Worm (Caenorhabditis elegans) whole organism, early embryonic: Measurements from ENCODE around the gene trk-1.

Source experiments
- F13C5.2 ChIP-seq: sonication (generic microtip); optimal IDR thresholded peaks from 2 replicates; lab custom pipeline; 2017; ENCODE audit warnings: mild to moderate bottlenecking, missing genetic modification characterization, inconsistent platforms, missing compliant biosample characterization
- aly-1 ChIP-seq: sonication (generic microtip); optimal IDR thresholded peaks from 2 replicates; lab custom pipeline; 2016; ENCODE audit warnings: missing genetic modification characterization, missing compliant biosample characterization
- ama-1 ChIP-seq: fragments of 150-350 bp; optimal IDR thresholded peaks from 2 replicates; lab custom pipeline; 2014
- ceh-13 ChIP-seq: fragments of 200-800 bp; sonication (Bioruptor generic); optimal IDR thresholded peaks from 2 replicates; lab custom pipeline; 2018; ENCODE audit warnings: mild to moderate bottlenecking, missing genetic modification characterization, missing compliant biosample characterization
- ceh-36 ChIP-seq: sonication (generic microtip); optimal IDR thresholded peaks from 2 replicates; lab custom pipeline; 2016; ENCODE audit warnings: missing genetic modification characterization, inconsistent platforms, missing compliant biosample characterization
- flt-1 ChIP-seq: fragments of 200-800 bp; sonication (Bioruptor generic); IDR thresholded peaks from 2 replicates; pipeline ENCODE4 v1.3.6; 2022; ENCODE audit warnings: missing genetic modification characterization, missing compliant biosample characterization
- hmbx-1 ChIP-seq: sonication (generic microtip); optimal IDR thresholded peaks from 2 replicates; lab custom pipeline; 2016; ENCODE audit warnings: mild to moderate bottlenecking, missing genetic modification characterization, missing compliant biosample characterization
- hmg-4 ChIP-seq: fragments of 200-800 bp; sonication (Bioruptor generic); optimal IDR thresholded peaks from 2 replicates; lab custom pipeline; 2018; ENCODE audit warnings: mild to moderate bottlenecking, missing genetic modification characterization, missing compliant biosample characterization
- pes-1 ChIP-seq: fragments of 200-800 bp; sonication (Bioruptor generic); IDR thresholded peaks from 2 replicates; pipeline ENCODE4 v1.3.6; 2022; ENCODE audit warnings: missing genetic modification reagents, missing genetic modification characterization, missing compliant biosample characterization
- scrt-1 ChIP-seq: fragments of 200-800 bp; sonication (Bioruptor generic); IDR thresholded peaks from 2 replicates; pipeline ENCODE4 v1.3.6; 2022; ENCODE audit warnings: missing genetic modification characterization, missing compliant biosample characterization
- sea-1 ChIP-seq: fragments of 200-800 bp; sonication (Bioruptor generic); conservative IDR thresholded peaks from 2 replicates; pipeline ENCODE4 v1.3.6; 2022; ENCODE audit warnings: missing genetic modification characterization, missing compliant biosample characterization
- tbx-11 ChIP-seq: fragments of 200-800 bp; sonication (Bioruptor generic); IDR thresholded peaks from 2 replicates; pipeline ENCODE4 v1.3.6; 2022; ENCODE audit warnings: missing genetic modification characterization, missing compliant biosample characterization
- tbx-37 ChIP-seq: fragments of 200-800 bp; sonication (Bioruptor generic); conservative IDR thresholded peaks from 2 replicates; pipeline ENCODE4 v1.3.6; 2022; ENCODE audit warnings: missing genetic modification reagents, missing genetic modification characterization, missing compliant biosample characterization
- tra-4 ChIP-seq: sonication (generic microtip); optimal IDR thresholded peaks from 2 replicates; lab custom pipeline; 2017; ENCODE audit warnings: missing genetic modification characterization, missing compliant biosample characterization

DNA sequence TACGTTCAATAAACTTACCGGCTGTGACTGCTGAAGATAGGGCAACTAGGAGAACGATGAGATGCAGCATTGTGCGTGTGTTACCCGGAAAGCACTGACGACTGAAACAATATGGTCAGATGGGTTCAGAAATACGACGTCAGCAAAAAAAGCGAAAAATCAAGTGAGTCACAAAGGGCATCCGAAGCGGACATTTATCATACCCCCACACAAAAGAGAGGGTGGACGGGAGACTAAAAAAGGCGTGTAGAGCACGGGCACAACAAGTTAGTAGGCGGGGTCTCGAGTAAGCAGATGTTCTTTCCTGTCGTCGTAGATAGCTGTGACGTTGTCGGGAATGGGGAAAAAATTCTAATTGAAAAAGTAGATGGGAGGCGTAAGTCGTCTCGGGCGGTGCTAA lies 31.5 kb downstream of the trk-1 start, which contains the start of gene nlp-14:
- TF ChIP-seq flt-1 (GFP tag; lab: Robert Waterston, UW) (no peak), aly-1 (tag; lab: Kevin White, UChicago) (no peak), ama-1 (no peak), F13C5.2 (tag; lab: Kevin White, UChicago) (no peak), ceh-13 (GFP tag; lab: Kevin White, UChicago) (no peak), scrt-1 (GFP tag; lab: Robert Waterston, UW) (no peak), tbx-37 (GFP tag; lab: Robert Waterston, UW) (no peak), tbx-11 (no peak), tra-4 (no peak), sea-1 (no peak), pes-1 (GFP tag; lab: Robert Waterston, UW) (no peak), ceh-36 (tag; lab: Kevin White, UChicago) (no peak), hmbx-1 (tag; lab: Kevin White, UChicago) (no peak), hmg-4 (GFP tag; lab: Kevin White, UChicago) (no peak)
